Fruit fly (Drosophila melanogaster) whole organism, prepupa: ENCODE results near the gene Coa8.

ENCODE experiments used
- Blimp-1 ChIP-seq: fragments of 200-800 bp; sonication (Bioruptor generic); optimal IDR thresholded peaks from 3 replicates; lab custom pipeline; 2017; ENCODE audit warnings: missing biosample characterization, missing genetic modification characterization, mild to moderate bottlenecking, moderate library complexity, missing genetic modification reagents
- CG10631 ChIP-seq: fragments of 200-800 bp; sonication (Bioruptor generic); optimal IDR thresholded peaks from 2 replicates; lab custom pipeline; 2016; ENCODE audit warnings: missing biosample characterization, missing genetic modification characterization
- CG11294 ChIP-seq: fragments of 200-800 bp; sonication (Bioruptor generic); IDR thresholded peaks from 2 replicates; pipeline ENCODE4 v1.3.6; 2022; ENCODE audit warnings: missing biosample characterization, missing genetic modification characterization
- CG11762 ChIP-seq: fragments of 200-800 bp; sonication (Bioruptor generic); optimal IDR thresholded peaks from 3 replicates; lab custom pipeline; 2016; ENCODE audit warnings: missing biosample characterization, missing genetic modification characterization; ENCODE audit not compliant: insufficient read depth
- CG11902 ChIP-seq: fragments of 200-800 bp; sonication (Bioruptor generic); optimal IDR thresholded peaks from 3 replicates; lab custom pipeline; 2016; ENCODE audit warnings: missing biosample characterization, missing genetic modification characterization
- CG1621 ChIP-seq: fragments of 200-800 bp; sonication (Bioruptor generic); optimal IDR thresholded peaks from 3 replicates; lab custom pipeline; 2018; ENCODE audit warnings: missing biosample characterization, mild to moderate bottlenecking, missing genetic modification characterization
- CG16779 ChIP-seq: fragments of 200-800 bp; sonication (Bioruptor generic); optimal IDR thresholded peaks from 3 replicates; lab custom pipeline; 2017; ENCODE audit warnings: missing biosample characterization, mild to moderate bottlenecking, missing genetic modification characterization
- CG3032 ChIP-seq: fragments of 200-800 bp; optimal IDR thresholded peaks from 2 replicates; lab custom pipeline; 2019; ENCODE audit warnings: missing biosample characterization, mild to moderate bottlenecking, missing genetic modification characterization, moderate library complexity
- CG31627 ChIP-seq: fragments of 200-800 bp; sonication (Bioruptor generic); optimal IDR thresholded peaks from 3 replicates; lab custom pipeline; 2016; ENCODE audit warnings: missing biosample characterization, missing genetic modification characterization
- CG32006 ChIP-seq: fragments of 200-800 bp; sonication (Bioruptor generic); optimal IDR thresholded peaks from 3 replicates; lab custom pipeline; 2017; ENCODE audit warnings: missing biosample characterization, mild to moderate bottlenecking, missing genetic modification characterization
- CG34406 ChIP-seq: fragments of 200-800 bp; sonication (Bioruptor generic); optimal IDR thresholded peaks from 3 replicates; lab custom pipeline; 2016; ENCODE audit warnings: missing biosample characterization, missing genetic modification characterization
- CG4318 ChIP-seq: fragments of 200-800 bp; sonication (Bioruptor generic); optimal IDR thresholded peaks from 3 replicates; lab custom pipeline; 2017; ENCODE audit warnings: missing biosample characterization, mild to moderate bottlenecking, missing genetic modification characterization
- CG6163 ChIP-seq: fragments of 200-800 bp; sonication (Bioruptor generic); IDR thresholded peaks from 3 replicates; pipeline ENCODE4 v1.3.6; 2022; ENCODE audit warnings: missing biosample characterization, missing genetic modification characterization
- CG6276 ChIP-seq: fragments of 200-800 bp; sonication (Bioruptor generic); optimal IDR thresholded peaks from 2 replicates; lab custom pipeline; 2017; ENCODE audit warnings: missing biosample characterization, mild to moderate bottlenecking, missing genetic modification characterization
- CG6792 ChIP-seq: fragments of 200-800 bp; sonication (Bioruptor generic); optimal IDR thresholded peaks from 3 replicates; lab custom pipeline; 2016; ENCODE audit warnings: missing biosample characterization, missing genetic modification characterization
- CG6808 ChIP-seq: fragments of 200-800 bp; sonication (Bioruptor generic); optimal IDR thresholded peaks from 3 replicates; lab custom pipeline; 2017; ENCODE audit warnings: missing biosample characterization, missing genetic modification characterization, mild to moderate bottlenecking, moderate library complexity, missing genetic modification reagents
- CG6854 ChIP-seq: fragments of 200-800 bp; sonication (Bioruptor generic); optimal IDR thresholded peaks from 2 replicates; lab custom pipeline; 2017; ENCODE audit warnings: missing biosample characterization, mild to moderate bottlenecking, missing genetic modification characterization
- CG7368 ChIP-seq: fragments of 200-800 bp; sonication (Bioruptor generic); optimal IDR thresholded peaks from 3 replicates; lab custom pipeline; 2016; ENCODE audit warnings: missing biosample characterization, missing genetic modification characterization
- CG8119 ChIP-seq: fragments of 200-800 bp; sonication (Bioruptor generic); IDR thresholded peaks from 3 replicates; pipeline ENCODE4 v1.3.6; 2022; ENCODE audit warnings: missing biosample characterization, missing genetic modification characterization
- CG8632 ChIP-seq: fragments of 200-800 bp; sonication (Bioruptor generic); optimal IDR thresholded peaks from 3 replicates; lab custom pipeline; 2016; ENCODE audit warnings: missing biosample characterization, missing genetic modification characterization
- CG9139 ChIP-seq: fragments of 200-800 bp; sonication (Bioruptor generic); optimal IDR thresholded peaks from 3 replicates; lab custom pipeline; 2017; ENCODE audit warnings: missing biosample characterization, mild to moderate bottlenecking, missing genetic modification characterization
- Eip78C ChIP-seq: fragments of 200-800 bp; sonication (Bioruptor generic); peaks from one replicate; lab custom pipeline; 2016; ENCODE audit warnings: missing biosample characterization, missing genetic modification characterization
- Eip93F ChIP-seq: fragments of 200-800 bp; sonication (Bioruptor generic); optimal IDR thresholded peaks from 2 replicates; lab custom pipeline; 2016; ENCODE audit warnings: missing biosample characterization, mild to moderate bottlenecking, missing genetic modification characterization
- Ets96B ChIP-seq: fragments of 200-800 bp; optimal IDR thresholded peaks from 2 replicates; lab custom pipeline; 2019; ENCODE audit warnings: missing biosample characterization, mild to moderate bottlenecking, missing genetic modification characterization, moderate library complexity
- Gug ChIP-seq: fragments of 200-800 bp; sonication (Bioruptor generic); IDR thresholded peaks from 2 replicates; pipeline ENCODE4 v1.3.6; 2022; ENCODE audit warnings: missing biosample characterization, missing genetic modification characterization
- Hr38 ChIP-seq: sonication (Bioruptor generic); optimal IDR thresholded peaks from 2 replicates; lab custom pipeline; 2016; ENCODE audit warnings: missing biosample characterization, missing genetic modification characterization
- Hr39 ChIP-seq: fragments of 200-800 bp; sonication (Bioruptor generic); optimal IDR thresholded peaks from 2 replicates; lab custom pipeline; 2016; ENCODE audit warnings: missing biosample characterization, missing genetic modification characterization
- Hr4 ChIP-seq: fragments of 200-800 bp; sonication (Bioruptor generic); optimal IDR thresholded peaks from 3 replicates; lab custom pipeline; 2016; ENCODE audit warnings: missing biosample characterization, missing genetic modification characterization
- Lpt ChIP-seq: fragments of 200-800 bp; sonication (Bioruptor generic); optimal IDR thresholded peaks from 3 replicates; lab custom pipeline; 2016; ENCODE audit warnings: missing biosample characterization, missing genetic modification characterization
- Met ChIP-seq: fragments of 200-800 bp; sonication (Bioruptor generic); optimal IDR thresholded peaks from 3 replicates; lab custom pipeline; 2016; ENCODE audit warnings: missing biosample characterization, missing genetic modification characterization
- OdsH ChIP-seq: fragments of 200-800 bp; sonication (Bioruptor generic); optimal IDR thresholded peaks from 3 replicates; lab custom pipeline; 2016; ENCODE audit warnings: missing biosample characterization, missing genetic modification characterization
- Smox ChIP-seq: fragments of 200-800 bp; sonication (Bioruptor generic); optimal IDR thresholded peaks from 3 replicates; lab custom pipeline; 2016; ENCODE audit warnings: missing biosample characterization, missing genetic modification characterization
- Sox14 ChIP-seq: fragments of 200-800 bp; sonication (Bioruptor generic); optimal IDR thresholded peaks from 3 replicates; lab custom pipeline; 2016; ENCODE audit warnings: missing biosample characterization, missing genetic modification characterization
- Sox15 ChIP-seq: fragments of 200-800 bp; sonication (Bioruptor generic); optimal IDR thresholded peaks from 3 replicates; lab custom pipeline; 2016; ENCODE audit warnings: missing biosample characterization, missing genetic modification characterization
- acj6 ChIP-seq: fragments of 200-800 bp; sonication (Bioruptor generic); optimal IDR thresholded peaks from 3 replicates; lab custom pipeline; 2016; ENCODE audit warnings: missing biosample characterization, missing genetic modification characterization
- cyc ChIP-seq: fragments of 200-800 bp; sonication (Bioruptor generic); optimal IDR thresholded peaks from 3 replicates; lab custom pipeline; 2016; ENCODE audit warnings: missing biosample characterization, missing genetic modification characterization
- eg ChIP-seq: fragments of 200-800 bp; sonication (Bioruptor generic); IDR thresholded peaks from 3 replicates; pipeline ENCODE4 v1.3.6; 2022; ENCODE audit warnings: missing biosample characterization, missing genetic modification characterization
- esn ChIP-seq: fragments of 200-800 bp; sonication (Bioruptor generic); optimal IDR thresholded peaks from 2 replicates; lab custom pipeline; 2016; ENCODE audit warnings: missing biosample characterization, mild to moderate bottlenecking, missing genetic modification characterization, moderate library complexity
- fd59A ChIP-seq: fragments of 200-800 bp; sonication (Bioruptor generic); optimal IDR thresholded peaks from 2 replicates; lab custom pipeline; 2017; ENCODE audit warnings: missing biosample characterization, mild to moderate bottlenecking, missing genetic modification characterization, missing genetic modification reagents
- fd85E ChIP-seq: fragments of 200-800 bp; sonication (Bioruptor generic); optimal IDR thresholded peaks from 3 replicates; lab custom pipeline; 2016; ENCODE audit warnings: missing biosample characterization, missing genetic modification characterization
- lz ChIP-seq: fragments of 200-800 bp; sonication (Bioruptor generic); optimal IDR thresholded peaks from 3 replicates; lab custom pipeline; 2016; ENCODE audit warnings: missing biosample characterization, missing genetic modification characterization
- net ChIP-seq: fragments of 200-800 bp; sonication (Bioruptor generic); optimal IDR thresholded peaks from 3 replicates; lab custom pipeline; 2016; ENCODE audit warnings: missing biosample characterization, missing genetic modification characterization
- salr ChIP-seq, 2 experiments: fragments of 200-800 bp; sonication (Bioruptor generic); optimal IDR thresholded peaks; 3 replicates each; lab custom pipeline; 2016 to 2018; ENCODE audit warnings: missing biosample characterization in 2 of 2, missing genetic modification characterization in 2 of 2, mild to moderate bottlenecking in 1 of 2
- spab ChIP-seq: fragments of 200-800 bp; sonication (Bioruptor generic); optimal IDR thresholded peaks from 2 replicates; lab custom pipeline; 2017; ENCODE audit warnings: missing biosample characterization, mild to moderate bottlenecking, missing genetic modification characterization, missing genetic modification reagents
- ss ChIP-seq, 2 experiments: fragments of 200-800 bp; sonication (Bioruptor generic); optimal IDR thresholded peaks; 2 replicates in 1 of 2; 3 replicates in 1 of 2; lab custom pipeline; 2017 to 2018; ENCODE audit warnings: mild to moderate bottlenecking in 2 of 2, missing biosample characterization in 2 of 2, missing genetic modification characterization in 2 of 2, moderate library complexity in 1 of 2
- svp ChIP-seq: fragments of 200-800 bp; sonication (Bioruptor generic); peaks from one replicate; lab custom pipeline; 2016; ENCODE audit warnings: missing biosample characterization, missing genetic modification characterization
- topi ChIP-seq: fragments of 200-800 bp; sonication (Bioruptor generic); optimal IDR thresholded peaks from 3 replicates; lab custom pipeline; 2016; ENCODE audit warnings: missing biosample characterization, missing genetic modification characterization
- vri ChIP-seq: fragments of 200-800 bp; sonication (Bioruptor generic); optimal IDR thresholded peaks from 3 replicates; lab custom pipeline; 2016; ENCODE audit warnings: missing biosample characterization, mild to moderate bottlenecking, missing genetic modification characterization

The Coa8 gene

DNA sequence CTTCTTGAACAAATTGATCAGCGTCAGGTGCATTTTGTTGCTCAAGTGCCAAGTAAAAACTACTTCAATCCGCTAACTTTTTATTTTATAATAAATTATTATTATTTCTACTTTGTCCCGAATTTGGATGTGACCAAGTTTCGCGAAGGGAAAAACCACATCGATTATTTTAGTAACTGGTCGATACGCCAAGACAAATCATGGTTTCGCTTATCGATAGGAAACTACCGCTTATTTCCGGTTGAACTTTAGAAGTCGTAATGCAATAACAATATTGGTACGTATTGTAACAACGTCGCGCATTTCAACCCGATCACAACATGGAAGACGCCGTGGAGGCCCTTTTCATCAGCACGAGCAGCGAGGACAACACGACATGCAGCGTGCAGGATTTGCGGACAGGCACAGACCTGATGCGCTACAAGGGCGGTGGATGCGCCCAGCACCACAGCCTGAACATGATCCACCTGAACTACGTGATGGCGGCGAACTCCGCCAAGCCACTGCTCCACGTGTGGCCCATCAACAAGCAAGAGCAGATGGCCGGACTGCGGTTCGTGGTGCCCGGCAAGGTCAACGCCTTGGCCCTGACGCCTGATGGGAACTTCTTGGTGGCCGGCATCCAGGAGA is 2.9 kb upstream of the Coa8 start, which contains the start of the genes CG14817 and CG14805 (continued):
- TF ChIP-seq CG4318 (GFP tag; lab: Kevin White, UChicago): no peak
- TF ChIP-seq CG11902: no peak
- no peak for TF ChIP-seq Met (GFP tag; lab: Kevin White, UChicago)
- peak; percentile 61 for TF ChIP-seq CG16779 (tag; lab: Kevin White, UChicago)
- TF ChIP-seq Blimp-1 (GFP tag; lab: Kevin White, UChicago): no peak
- peak; percentile 5 for TF ChIP-seq Ets96B (tag; lab: Kevin White, UChicago)
- no peak for TF ChIP-seq Hr38 (GFP tag; lab: Kevin White, UChicago)
- no peak for TF ChIP-seq Eip93F (GFP tag; lab: Kevin White, UChicago)
- no peak for TF ChIP-seq fd85E
- no peak for TF ChIP-seq CG32006 (GFP tag; lab: Kevin White, UChicago)
- TF ChIP-seq CG6276 (GFP tag; lab: Kevin White, UChicago): no peak
- no peak for TF ChIP-seq Hr4 (GFP tag; lab: Kevin White, UChicago)
- peak; percentile 71 for TF ChIP-seq svp (GFP tag; lab: Kevin White, UChicago)

DNA sequence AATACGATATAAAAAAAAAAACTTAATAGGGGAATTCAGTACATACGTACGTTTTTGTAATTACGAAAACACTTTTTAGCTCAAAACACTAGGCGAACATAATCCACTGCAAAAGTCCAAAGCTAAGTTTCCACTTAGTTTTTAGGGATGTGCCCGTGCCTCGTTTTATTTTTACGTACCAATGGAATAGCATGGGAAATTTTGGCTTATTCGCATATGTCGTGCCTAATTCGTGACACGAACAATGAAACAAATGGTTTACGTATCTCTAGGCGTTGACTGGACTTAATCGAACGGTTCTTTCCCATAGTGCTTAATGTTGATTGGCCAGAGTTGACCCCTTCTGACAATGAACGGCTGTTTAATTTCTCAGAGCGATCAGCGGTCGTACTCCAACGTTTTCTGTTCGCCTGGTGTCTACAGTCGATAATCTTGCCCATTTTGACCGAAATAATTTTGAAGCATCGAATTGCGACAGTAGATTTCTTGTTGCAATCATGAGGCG is 424 bp upstream of the Coa8 start, which contains the start of gene CG14818:
Gene CG14818, minus strand, starts transcription at position 169 of the 505 bp plus-strand sequence.
- TF ChIP-seq Hr4 (GFP tag; lab: Kevin White, UChicago) (no peak), Met (GFP tag; lab: Kevin White, UChicago) (peak; percentile 73), CG31627 (peak; percentile 71), CG4318 (GFP tag; lab: Kevin White, UChicago) (no peak), Gug (peak; percentile 42), CG16779 (tag; lab: Kevin White, UChicago) (no peak), CG34406 (GFP tag; lab: Kevin White, UChicago) (peak; percentile 41), Smox (GFP tag; lab: Kevin White, UChicago) (peak; percentile 64), CG6808 (no peak), CG6792 (GFP tag; lab: Kevin White, UChicago) (peak; percentile 35), fd85E (no peak), fd59A (GFP tag; lab: Kevin White, UChicago) (no peak), Sox14 (GFP tag; lab: Kevin White, UChicago) (peak; percentile 55), CG9139 (GFP tag; lab: Kevin White, UChicago) (no peak), vri (GFP tag; lab: Kevin White, UChicago) (no peak), eg (peak; percentile 79), CG11902 (no peak), topi (GFP tag; lab: Kevin White, UChicago) (peak; percentile 71), CG11762 (GFP tag; lab: Kevin White, UChicago) (peak; percentile 35), CG8632 (GFP tag; lab: Kevin White, UChicago) (no peak), salr (GFP tag; optimal IDR thresholded peaks at IDR 0.05; lab: Kevin White, UChicago) (no peak), CG10631 (GFP tag; lab: Kevin White, UChicago) (no peak), acj6 (peak; percentile 53), CG8119 (GFP tag; lab: Robert Waterston, UW) (peak; percentile 54; the same call in 2 of the 3 replicates), CG32006 (GFP tag; lab: Kevin White, UChicago) (no peak), spab (GFP tag; lab: Kevin White, UChicago) (no peak), CG11294 (GFP tag; lab: Robert Waterston, UW) (0 out of 2 replicates have a peak, but pooled peaks have one; percentile 44), Eip78C (GFP tag; lab: Kevin White, UChicago) (peak; percentile 78), Hr39 (peak; percentile 69), OdsH (GFP tag; lab: Kevin White, UChicago) (no peak), ss (GFP tag; optimal IDR thresholded peaks at IDR 0.05; lab: Kevin White, UChicago) (peak in 1 of 2 experiments; percentile 25), Lpt (GFP tag; lab: Kevin White, UChicago) (peak; percentile 42), Eip93F (GFP tag; lab: Kevin White, UChicago) (no peak), CG6163 (peak; percentile 66), CG3032 (tag; lab: Kevin White, UChicago) (peak; percentile 21), lz (GFP tag; lab: Kevin White, UChicago) (peak; percentile 64), net (GFP tag; lab: Kevin White, UChicago) (peak; percentile 11), CG7368 (GFP tag; lab: Kevin White, UChicago) (peak; percentile 18), CG1621 (peak; percentile 45), cyc (GFP tag; lab: Kevin White, UChicago) (peak; percentile 63), esn (GFP tag; lab: Kevin White, UChicago) (peak; percentile 69), Sox15 (GFP tag; lab: Kevin White, UChicago) (peak; percentile 63), CG6854 (GFP tag; lab: Kevin White, UChicago) (peak; percentile 20)
